Fruit fly (Drosophila melanogaster): ENCODE results near the gene Atg2.

Atg2 gene

dm6 chr3L:2773968-2774461, at the start of gene Atg2, which contains the start of gene CG12093 (continued):
- TF ChIP-seq ss (GFP tag; optimal IDR thresholded peaks at IDR 0.05), result peak in 1 of 2 experiments; percentile 85
- peak; percentile 96 for TF ChIP-seq CG32006 (GFP tag; optimal IDR thresholded peaks at IDR 0.05)
- TF ChIP-seq Ets96B (tag; optimal IDR thresholded peaks at IDR 0.05), result peak; percentile 90
- peak; percentile 92 for TF ChIP-seq CG6163 (GFP tag; IDR thresholded peaks at IDR 0.05)
- TF ChIP-seq CG4318 (GFP tag; optimal IDR thresholded peaks at IDR 0.05), result peak; percentile 90
- peak; percentile 86 for TF ChIP-seq CG6808 (GFP tag; optimal IDR thresholded peaks at IDR 0.05)
- TF ChIP-seq dac (GFP tag; optimal IDR thresholded peaks at IDR 0.05), result peak; percentile 88
- TF ChIP-seq CG3919 (GFP tag; optimal IDR thresholded peaks at IDR 0.05), result peak; percentile 92

DNA sequence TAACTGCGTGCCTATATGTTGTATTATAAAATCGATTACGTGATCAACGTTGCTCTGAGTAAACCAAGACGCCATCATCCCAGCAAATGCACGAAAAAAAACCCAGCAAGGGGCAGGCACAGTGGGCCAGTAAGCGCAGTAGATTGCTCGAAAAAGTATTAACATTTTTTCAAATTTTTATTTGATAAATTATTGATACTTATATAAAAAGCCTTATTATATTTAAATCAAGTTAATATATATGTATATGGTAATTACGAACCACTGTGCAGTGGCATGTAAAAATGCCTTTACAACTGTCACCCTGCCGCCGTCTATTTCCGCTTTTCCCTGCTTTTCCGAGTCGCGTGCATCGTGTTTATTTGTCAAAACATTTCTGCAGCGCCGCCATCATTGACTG, 47.1 kb upstream of the Atg2 start:
- TF ChIP-seq Gug (GFP tag; IDR thresholded peaks at IDR 0.05) (peak; percentile 48; the same call in 1 of the 2 replicates), eg (GFP tag; IDR thresholded peaks at IDR 0.05) (peak; percentile 77), CG6163 (GFP tag; IDR thresholded peaks at IDR 0.05) (peak; percentile 16; the same call in 1 of the 3 replicates), net (GFP tag; optimal IDR thresholded peaks at IDR 0.05) (peak; percentile 15), CG11294 (GFP tag; IDR thresholded peaks at IDR 0.05) (0 out of 2 replicates have a peak, but pooled peaks have one; percentile 25), CG8119 (GFP tag; IDR thresholded peaks at IDR 0.05) (peak; percentile 69; the same call in 2 of the 3 replicates), CG6808 (GFP tag; optimal IDR thresholded peaks at IDR 0.05) (no peak), fd85E (GFP tag; optimal IDR thresholded peaks at IDR 0.05) (no peak), CG11762 (GFP tag; optimal IDR thresholded peaks at IDR 0.05; ENCODE audit: insufficient read depth) (no peak), CG15336 (GFP tag; IDR thresholded peaks at IDR 0.05) (peak; percentile 59; the same call in 1 of the 2 replicates), pdm3 (GFP tag; optimal IDR thresholded peaks at IDR 0.05) (no peak)

DNA sequence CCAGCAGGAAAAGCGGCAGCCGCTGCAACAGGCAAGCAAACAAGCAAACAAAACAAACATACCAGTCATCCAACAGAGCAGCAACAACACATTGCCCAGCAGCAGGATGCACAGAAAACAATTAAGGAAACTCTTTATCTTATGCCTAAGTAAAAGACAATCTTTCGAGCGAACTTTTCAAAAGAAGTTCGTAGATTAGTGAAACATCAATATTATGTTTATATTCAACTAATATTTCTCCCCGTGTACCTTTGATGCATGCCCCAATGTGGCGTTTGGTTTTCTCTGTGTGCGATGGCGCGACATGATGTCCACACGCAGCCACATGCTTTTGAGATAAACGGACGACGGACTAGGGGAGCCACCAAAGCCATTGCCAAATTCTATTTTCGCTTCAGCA, 43.2 kb upstream of the Atg2 start:
- peak; percentile 53 for TF ChIP-seq Eip78C (GFP tag)
- TF ChIP-seq acj6 (GFP tag; optimal IDR thresholded peaks at IDR 0.05), result no peak
- TF ChIP-seq Hr38 (GFP tag; optimal IDR thresholded peaks at IDR 0.05), result no peak
- TF ChIP-seq CG10669 (GFP tag; optimal IDR thresholded peaks at IDR 0.05), result no peak
- peak; percentile 47; the same call in 1 of the 3 replicates for TF ChIP-seq CG8119 (GFP tag; IDR thresholded peaks at IDR 0.05)
- no peak for TF ChIP-seq CG7368 (GFP tag; optimal IDR thresholded peaks at IDR 0.05)
- TF ChIP-seq pdm3 (GFP tag; optimal IDR thresholded peaks at IDR 0.05), result no peak
- TF ChIP-seq CG16779 (tag; optimal IDR thresholded peaks at IDR 0.05), result no peak
- TF ChIP-seq dac (GFP tag; optimal IDR thresholded peaks at IDR 0.05), result no peak
- no peak for TF ChIP-seq CG3032 (tag; optimal IDR thresholded peaks at IDR 0.05)
- peak; percentile 42 for TF ChIP-seq CG6276 (GFP tag; optimal IDR thresholded peaks at IDR 0.05)
- TF ChIP-seq CG11294 (GFP tag; IDR thresholded peaks at IDR 0.05), result no peak
- TF ChIP-seq CG1621 (tag; optimal IDR thresholded peaks at IDR 0.05), result no peak
- TF ChIP-seq CG11762 (GFP tag; optimal IDR thresholded peaks at IDR 0.05; ENCODE audit: insufficient read depth), result no peak
- TF ChIP-seq Hr4 (GFP tag; optimal IDR thresholded peaks at IDR 0.05), result peak; percentile 35
- no peak for TF ChIP-seq fd59A (GFP tag; optimal IDR thresholded peaks at IDR 0.05)
- TF ChIP-seq Gug (GFP tag; IDR thresholded peaks at IDR 0.05), result peak; percentile 40; the same call in 1 of the 2 replicates
- no peak for TF ChIP-seq CG11902 (GFP tag; optimal IDR thresholded peaks at IDR 0.05)
- TF ChIP-seq CG8319 (GFP tag; optimal IDR thresholded peaks at IDR 0.05), result no peak
- no peak for TF ChIP-seq CG4318 (GFP tag; optimal IDR thresholded peaks at IDR 0.05)
- no peak for TF ChIP-seq CG34406 (GFP tag; optimal IDR thresholded peaks at IDR 0.05)
- 0 out of 3 replicates have a peak, but pooled peaks have one; percentile 25 for TF ChIP-seq CG6163 (GFP tag; IDR thresholded peaks at IDR 0.05)
- no peak for TF ChIP-seq CG8632 (GFP tag; optimal IDR thresholded peaks at IDR 0.05)
- peak; percentile 29 for TF ChIP-seq CG32006 (GFP tag; optimal IDR thresholded peaks at IDR 0.05)
- no peak for TF ChIP-seq topi (GFP tag; optimal IDR thresholded peaks at IDR 0.05)
- peak; percentile 65 for TF ChIP-seq eg (GFP tag; IDR thresholded peaks at IDR 0.05)
- peak; percentile 58; the same call in 1 of the 2 replicates for TF ChIP-seq CG15336 (GFP tag; IDR thresholded peaks at IDR 0.05)

DNA sequence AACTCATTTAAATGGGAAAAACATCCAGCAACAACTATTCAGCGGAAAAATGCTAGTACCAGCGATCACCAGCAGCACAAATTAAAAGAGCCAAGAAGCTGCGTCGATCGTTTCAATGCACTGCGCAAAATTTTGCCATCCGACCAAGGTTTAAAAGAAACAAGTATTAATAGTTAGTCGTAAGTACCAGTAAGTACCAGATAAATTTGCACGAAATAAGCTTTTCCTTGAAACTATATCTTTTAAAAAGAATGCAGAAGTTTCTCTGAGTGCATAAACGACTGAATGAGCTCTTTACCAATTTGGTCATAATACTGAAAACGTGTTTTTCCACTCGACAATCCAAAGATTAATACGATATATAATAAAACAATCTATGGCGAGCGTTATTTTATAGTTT, 40.9 kb upstream of the Atg2 start:
- peak; percentile 61 for TF ChIP-seq OdsH (GFP tag; optimal IDR thresholded peaks at IDR 0.05)
- no peak for TF ChIP-seq Sox15 (GFP tag; optimal IDR thresholded peaks at IDR 0.05)
- TF ChIP-seq CG11902 (GFP tag; optimal IDR thresholded peaks at IDR 0.05), result no peak
- no peak for TF ChIP-seq dac (GFP tag; optimal IDR thresholded peaks at IDR 0.05)
- TF ChIP-seq Hr39 (GFP tag; optimal IDR thresholded peaks at IDR 0.05), result peak; percentile 62
- TF ChIP-seq Sox102F (GFP tag; optimal IDR thresholded peaks at IDR 0.05), result no peak
- TF ChIP-seq CG4318 (GFP tag; optimal IDR thresholded peaks at IDR 0.05), result peak; percentile 59
- TF ChIP-seq CG3919 (GFP tag; optimal IDR thresholded peaks at IDR 0.05), result peak; percentile 54
- no peak for TF ChIP-seq Ets96B (tag; optimal IDR thresholded peaks at IDR 0.05)
- TF ChIP-seq Gug (GFP tag; IDR thresholded peaks at IDR 0.05), result peak; percentile 64
- TF ChIP-seq Hr4 (GFP tag; optimal IDR thresholded peaks at IDR 0.05), result peak; percentile 81
- no peak for TF ChIP-seq CG16779 (tag; optimal IDR thresholded peaks at IDR 0.05)
- TF ChIP-seq Sox14 (GFP tag; optimal IDR thresholded peaks at IDR 0.05), result peak; percentile 23
- no peak for TF ChIP-seq CG6808 (GFP tag; optimal IDR thresholded peaks at IDR 0.05)
- no peak for TF ChIP-seq Eip93F (GFP tag; optimal IDR thresholded peaks at IDR 0.05)
- peak; percentile 53 for TF ChIP-seq pdm3 (GFP tag; optimal IDR thresholded peaks at IDR 0.05)
- TF ChIP-seq Eip75B (GFP tag; optimal IDR thresholded peaks at IDR 0.05), result peak; percentile 20
- peak in 1 of 2 experiments; percentile 7 for TF ChIP-seq salr (GFP tag; optimal IDR thresholded peaks at IDR 0.05)
- TF ChIP-seq CG3032 (tag; optimal IDR thresholded peaks at IDR 0.05), result no peak
- TF ChIP-seq fd85E (GFP tag; optimal IDR thresholded peaks at IDR 0.05), result no peak
- TF ChIP-seq CG1621 (tag; optimal IDR thresholded peaks at IDR 0.05), result no peak
- TF ChIP-seq CG15336 (GFP tag; IDR thresholded peaks at IDR 0.05), result peak; percentile 77
- TF ChIP-seq svp (GFP tag), result no peak
- TF ChIP-seq CG34406 (GFP tag; optimal IDR thresholded peaks at IDR 0.05), result no peak
